Fruit fly (Drosophila melanogaster): ENCODE data around the gene ich.

Gene ich

DNA sequence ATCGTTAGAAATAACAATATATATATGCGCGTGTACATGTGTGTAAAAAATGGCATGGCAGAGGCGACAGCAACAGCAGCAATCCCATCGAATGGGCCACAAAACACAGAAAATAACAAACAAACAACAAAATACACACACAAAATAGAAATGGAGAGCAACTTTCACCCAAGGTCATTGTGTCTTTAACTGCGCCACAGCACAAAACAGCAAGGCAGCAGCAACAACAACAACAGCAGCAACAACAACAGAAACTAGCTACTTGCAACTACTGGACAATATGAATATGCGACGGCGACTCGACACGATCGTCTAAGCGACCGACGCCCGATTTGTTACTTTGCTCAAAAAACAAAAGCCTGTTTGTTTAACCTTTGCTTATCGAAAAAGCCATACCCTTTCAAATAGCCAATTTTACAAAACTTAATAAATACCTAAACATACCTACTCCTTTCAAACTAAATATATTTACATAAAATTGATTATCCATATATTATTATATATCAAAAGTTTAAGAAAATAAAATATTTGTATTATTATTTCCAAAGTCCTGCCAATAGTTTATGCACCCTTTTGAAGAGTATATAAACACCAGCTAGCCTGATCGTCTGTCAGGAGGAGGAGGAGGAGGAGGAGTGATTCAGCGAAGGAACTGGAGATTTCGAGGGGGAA, 14.9 kb downstream of the ich start:
- no peak for TF ChIP-seq Pif1A (GFP tag; optimal IDR thresholded peaks at IDR 0.05)
- peak; percentile 14 for TF ChIP-seq CG17806 (tag; optimal IDR thresholded peaks at IDR 0.05)
- peak; percentile 59 for TF ChIP-seq CG8301 (tag; optimal IDR thresholded peaks at IDR 0.05)
- no peak; the same call in 1 of the 2 replicates for TF ChIP-seq CG32121 (GFP tag; IDR thresholded peaks at IDR 0.05)
- TF ChIP-seq EcR (GFP tag; optimal IDR thresholded peaks at IDR 0.05), result no peak
- TF ChIP-seq gl (tag; optimal IDR thresholded peaks at IDR 0.05), result no peak
- TF ChIP-seq Ets98B (GFP tag; IDR thresholded peaks at IDR 0.05), result peak; percentile 19; the same call in 1 of the 2 replicates
- peak; percentile 24 for TF ChIP-seq CG15710 (tag; optimal IDR thresholded peaks at IDR 0.05)
- TF ChIP-seq CG34367 (tag; optimal IDR thresholded peaks at IDR 0.05), result no peak
- TF ChIP-seq CG8159 (tag; optimal IDR thresholded peaks at IDR 0.05), result peak; percentile 31
- TF ChIP-seq CG14655 (GFP tag; optimal IDR thresholded peaks at IDR 0.05), result peak; percentile 35
- peak; percentile 33 for TF ChIP-seq CG9948 (tag; optimal IDR thresholded peaks at IDR 0.05)
- TF ChIP-seq CG10348 (GFP tag; IDR thresholded peaks at IDR 0.05), result no peak

dm6 chr3R:8946429-8946828, 16.4 kb downstream of the ich start:
- TF ChIP-seq CG4496 (GFP tag; IDR thresholded peaks at IDR 0.05), result no peak

DNA sequence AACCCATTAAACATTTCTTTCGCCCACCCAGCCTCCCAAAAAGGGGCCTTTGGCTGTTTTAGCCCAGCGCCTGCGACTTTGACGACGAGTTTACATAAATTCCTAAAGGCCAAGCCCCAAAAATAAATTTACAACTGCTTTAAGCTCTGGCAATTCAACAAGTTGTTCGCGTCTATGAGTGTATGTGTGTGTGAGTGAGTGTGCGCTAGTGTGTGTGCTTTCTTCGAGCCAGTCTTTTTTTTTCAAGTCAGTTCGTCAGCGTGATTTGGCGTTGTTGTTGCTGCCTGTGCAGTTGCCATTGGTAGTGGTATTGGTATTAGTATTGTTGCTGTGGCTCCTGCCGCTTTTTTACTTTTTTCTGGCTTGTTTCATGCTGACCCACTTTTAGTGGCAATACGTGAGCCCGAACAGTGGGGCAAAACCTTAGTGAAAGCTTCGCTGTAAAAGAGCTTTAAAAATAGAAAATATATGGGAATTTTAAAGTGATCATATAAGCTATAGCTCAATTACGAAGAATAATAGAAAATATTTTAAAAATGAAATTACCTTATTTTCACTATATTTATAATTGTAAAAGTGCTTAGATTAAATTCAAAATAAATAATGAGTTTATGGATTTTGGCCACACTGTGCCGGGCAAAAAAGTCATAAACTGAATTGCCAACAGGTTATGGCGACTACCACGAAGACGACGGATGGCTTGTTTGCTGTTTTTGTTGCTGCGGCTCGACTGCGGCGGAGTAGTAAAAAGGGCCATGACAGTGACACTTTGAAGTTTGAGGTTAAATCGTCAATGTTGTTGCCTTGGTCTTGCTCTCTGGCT, 17.1 kb downstream of the ich start:
- TF ChIP-seq CG8301 (tag; optimal IDR thresholded peaks at IDR 0.05), result peak; percentile 93
- peak; percentile 84 for TF ChIP-seq CG12605 (GFP tag; IDR thresholded peaks at IDR 0.05)
- TF ChIP-seq Snoo (tag; optimal IDR thresholded peaks at IDR 0.05), result peak; percentile 88
- peak; percentile 79 for TF ChIP-seq CG34367 (tag; optimal IDR thresholded peaks at IDR 0.05)
- peak; percentile 94 for TF ChIP-seq CG8159 (tag; optimal IDR thresholded peaks at IDR 0.05)
- TF ChIP-seq fd96Ca (GFP tag; IDR thresholded peaks at IDR 0.05), result peak; percentile 79
- peak; percentile 74 for TF ChIP-seq D1 (tag; optimal IDR thresholded peaks at IDR 0.05)
- TF ChIP-seq CG15710 (tag; optimal IDR thresholded peaks at IDR 0.05), result peak; percentile 92
- TF ChIP-seq Ets98B (GFP tag; IDR thresholded peaks at IDR 0.05), result peak; percentile 78
- peak; percentile 57 for TF ChIP-seq rn (GFP tag; IDR thresholded peaks at IDR 0.05)
- peak; percentile 85 for TF ChIP-seq CG13204 (GFP tag; optimal IDR thresholded peaks at IDR 0.05)
- peak; percentile 82 for TF ChIP-seq CG9948 (tag; optimal IDR thresholded peaks at IDR 0.05)
- peak; percentile 84 for TF ChIP-seq CG17806 (tag; optimal IDR thresholded peaks at IDR 0.05)
- TF ChIP-seq Pif1B (GFP tag; optimal IDR thresholded peaks at IDR 0.05), result peak; percentile 95
- TF ChIP-seq CG10348 (GFP tag; IDR thresholded peaks at IDR 0.05), result peak; percentile 37; the same call in 1 of the 2 replicates
- TF ChIP-seq CG4496 (GFP tag; IDR thresholded peaks at IDR 0.05), result peak; percentile 83
- peak; percentile 52 for TF ChIP-seq gl (tag; optimal IDR thresholded peaks at IDR 0.05)
- peak; percentile 87 for TF ChIP-seq EcR (GFP tag; optimal IDR thresholded peaks at IDR 0.05)
- peak; percentile 89 for TF ChIP-seq CG14655 (GFP tag; optimal IDR thresholded peaks at IDR 0.05)
- TF ChIP-seq Pif1A (GFP tag; optimal IDR thresholded peaks at IDR 0.05), result peak; percentile 86
- TF ChIP-seq CG32121 (GFP tag; IDR thresholded peaks at IDR 0.05), result peak; percentile 81

DNA sequence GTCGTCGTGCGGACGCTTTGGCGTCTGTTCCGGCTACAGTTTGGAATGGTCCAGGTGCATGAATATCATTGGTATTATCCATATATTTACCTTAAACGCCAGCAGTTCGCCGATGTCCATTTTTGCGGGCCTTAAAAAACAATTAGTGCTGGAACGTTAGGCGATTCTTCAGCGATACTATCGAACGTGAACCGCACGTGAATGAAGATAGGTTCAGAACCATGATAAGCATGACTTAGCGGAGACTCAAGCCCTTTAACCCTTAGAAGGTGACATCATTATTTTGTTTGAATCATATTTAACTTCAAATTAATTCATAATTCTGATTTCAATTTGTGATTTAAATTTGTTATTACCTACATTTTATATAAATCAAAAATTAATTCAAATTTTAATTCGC, 18.0 kb downstream of the ich start, which contains the start of gene CG11964:
TSS of gene CG11964 (minus strand) at position 155 of the 400 bp plus-strand sequence.
- TF ChIP-seq Ets98B (GFP tag; IDR thresholded peaks at IDR 0.05), result peak; percentile 55
- TF ChIP-seq CG34367 (tag; optimal IDR thresholded peaks at IDR 0.05), result no peak
- TF ChIP-seq CG32121 (GFP tag; IDR thresholded peaks at IDR 0.05), result peak; percentile 28; the same call in 1 of the 2 replicates
- no peak for TF ChIP-seq CG8301 (tag; optimal IDR thresholded peaks at IDR 0.05)
- TF ChIP-seq CG10348 (GFP tag; IDR thresholded peaks at IDR 0.05), result no peak
- TF ChIP-seq Pif1B (GFP tag; optimal IDR thresholded peaks at IDR 0.05), result no peak
- TF ChIP-seq D1 (tag; optimal IDR thresholded peaks at IDR 0.05), result peak; percentile 91
- TF ChIP-seq EcR (GFP tag; optimal IDR thresholded peaks at IDR 0.05), result no peak
- TF ChIP-seq CG14655 (GFP tag; optimal IDR thresholded peaks at IDR 0.05), result no peak
- TF ChIP-seq CG13204 (GFP tag; optimal IDR thresholded peaks at IDR 0.05), result no peak
- TF ChIP-seq gl (tag; optimal IDR thresholded peaks at IDR 0.05), result no peak
- no peak for TF ChIP-seq CG9948 (tag; optimal IDR thresholded peaks at IDR 0.05)
- TF ChIP-seq CG15710 (tag; optimal IDR thresholded peaks at IDR 0.05), result no peak
- TF ChIP-seq CG17806 (tag; optimal IDR thresholded peaks at IDR 0.05), result peak; percentile 7
- TF ChIP-seq rn (GFP tag; IDR thresholded peaks at IDR 0.05), result no peak
- peak; percentile 30; the same call in 1 of the 3 replicates for TF ChIP-seq CG4496 (GFP tag; IDR thresholded peaks at IDR 0.05)
- TF ChIP-seq CG8159 (tag; optimal IDR thresholded peaks at IDR 0.05), result peak; percentile 32

DNA sequence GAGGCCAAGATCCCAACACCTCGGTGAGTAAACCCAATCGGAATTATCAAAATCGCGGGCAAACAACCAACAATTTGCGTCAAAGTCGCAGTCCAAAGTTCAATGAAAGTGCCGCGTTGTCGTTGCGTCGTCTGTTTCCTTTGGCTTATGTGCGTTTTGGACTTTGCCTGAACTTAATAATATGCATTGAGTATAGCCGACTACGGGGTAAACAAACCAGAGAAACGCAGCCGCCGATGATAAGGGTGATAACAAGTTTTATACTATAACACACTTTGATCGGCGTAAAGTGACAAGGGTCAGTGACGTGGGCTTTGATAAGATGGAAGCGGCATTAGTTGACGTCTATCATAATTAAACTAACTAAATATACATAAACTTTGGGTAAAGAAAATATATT, 23.1 kb downstream of the ich start:
- TF ChIP-seq EcR (GFP tag; optimal IDR thresholded peaks at IDR 0.05), result peak; percentile 81
- peak; percentile 80 for TF ChIP-seq CG12605 (GFP tag; IDR thresholded peaks at IDR 0.05)
- peak; percentile 55; the same call in 1 of the 3 replicates for TF ChIP-seq fd96Ca (GFP tag; IDR thresholded peaks at IDR 0.05)
- TF ChIP-seq CG15710 (tag; optimal IDR thresholded peaks at IDR 0.05), result peak; percentile 19
- TF ChIP-seq CG14655 (GFP tag; optimal IDR thresholded peaks at IDR 0.05), result no peak
- peak; percentile 64 for TF ChIP-seq Ets98B (GFP tag; IDR thresholded peaks at IDR 0.05)
- peak; percentile 88 for TF ChIP-seq gl (tag; optimal IDR thresholded peaks at IDR 0.05)
- peak; percentile 47 for TF ChIP-seq CG34367 (tag; optimal IDR thresholded peaks at IDR 0.05)
- no peak for TF ChIP-seq CG10348 (GFP tag; IDR thresholded peaks at IDR 0.05)
- TF ChIP-seq Pif1B (GFP tag; optimal IDR thresholded peaks at IDR 0.05), result peak; percentile 59
- peak; percentile 52 for TF ChIP-seq CG8301 (tag; optimal IDR thresholded peaks at IDR 0.05)
- peak; percentile 32 for TF ChIP-seq CG8159 (tag; optimal IDR thresholded peaks at IDR 0.05)
- TF ChIP-seq rn (GFP tag; IDR thresholded peaks at IDR 0.05), result no peak
- TF ChIP-seq Snoo (tag; optimal IDR thresholded peaks at IDR 0.05), result peak; percentile 34
- peak; percentile 14 for TF ChIP-seq D1 (tag; optimal IDR thresholded peaks at IDR 0.05)
- TF ChIP-seq CG9948 (tag; optimal IDR thresholded peaks at IDR 0.05), result peak; percentile 8
- peak; percentile 40 for TF ChIP-seq CG32121 (GFP tag; IDR thresholded peaks at IDR 0.05)
- peak; percentile 74 for TF ChIP-seq CG4496 (GFP tag; IDR thresholded peaks at IDR 0.05)
- TF ChIP-seq CG13204 (GFP tag; optimal IDR thresholded peaks at IDR 0.05), result peak; percentile 81
- peak; percentile 65 for TF ChIP-seq Pif1A (GFP tag; optimal IDR thresholded peaks at IDR 0.05)
- peak; percentile 38 for TF ChIP-seq CG17806 (tag; optimal IDR thresholded peaks at IDR 0.05)

Measured in whole organism, pupa.